Worm (Caenorhabditis elegans) whole organism, young adult: ENCODE data around the gene F54E2.2.

Source experiments
- B0336.3 ChIP-seq: fragments of 200-800 bp; sonication (Bioruptor generic); IDR thresholded peaks from 2 replicates; pipeline ENCODE4 v1.3.6; 2022; ENCODE audit warnings: missing genetic modification characterization, missing compliant biosample characterization
- F55B11.4 ChIP-seq: sonication (generic microtip); optimal IDR thresholded peaks from 2 replicates; lab custom pipeline; 2016; ENCODE audit warnings: missing compliant biosample characterization, missing genetic modification characterization, borderline replicate concordance; ENCODE audit not compliant: insufficient read depth
- Y53G8AR.9 ChIP-seq: fragments of 200-800 bp; sonication (Bioruptor generic); conservative IDR thresholded peaks from 2 replicates; pipeline ENCODE4 v1.3.6; 2022; ENCODE audit warnings: missing genetic modification reagents, missing genetic modification characterization, missing compliant biosample characterization
- dox-1 ChIP-seq: fragments of 200-800 bp; sonication (Bioruptor generic); IDR thresholded peaks from 2 replicates; pipeline ENCODE4 v1.3.6; 2022; ENCODE audit warnings: missing genetic modification reagents, missing genetic modification characterization, missing compliant biosample characterization
- madf-8 ChIP-seq: fragments of 200-800 bp; sonication (Bioruptor generic); conservative IDR thresholded peaks from 2 replicates; pipeline ENCODE4 v1.3.6; 2022; ENCODE audit warnings: missing genetic modification reagents, missing genetic modification characterization, missing compliant biosample characterization
- pha-4 ChIP-seq: fragments of 150-350 bp; sonication (generic microtip); optimal IDR thresholded peaks from 2 replicates; lab custom pipeline; 2014; ENCODE audit warnings: missing biosample characterization, missing genetic modification reagents, missing genetic modification characterization
- rec-8 ChIP-seq, 2 experiments: sonication (generic microtip); optimal IDR thresholded peaks; 2 replicates each; lab custom pipeline; 2016; ENCODE audit warnings: mild to moderate bottlenecking in 2 of 2, missing genetic modification characterization in 2 of 2, missing genetic modification reagents in 2 of 2, missing genotype in 2 of 2, missing biosample characterization in 1 of 2, missing compliant biosample characterization in 1 of 2, moderate library complexity in 1 of 2
- unc-62 ChIP-seq: fragments of 150-350 bp; optimal IDR thresholded peaks from 2 replicates; lab custom pipeline; 2014; ENCODE audit warnings: missing biosample characterization, missing genetic modification reagents, missing genetic modification characterization

DNA sequence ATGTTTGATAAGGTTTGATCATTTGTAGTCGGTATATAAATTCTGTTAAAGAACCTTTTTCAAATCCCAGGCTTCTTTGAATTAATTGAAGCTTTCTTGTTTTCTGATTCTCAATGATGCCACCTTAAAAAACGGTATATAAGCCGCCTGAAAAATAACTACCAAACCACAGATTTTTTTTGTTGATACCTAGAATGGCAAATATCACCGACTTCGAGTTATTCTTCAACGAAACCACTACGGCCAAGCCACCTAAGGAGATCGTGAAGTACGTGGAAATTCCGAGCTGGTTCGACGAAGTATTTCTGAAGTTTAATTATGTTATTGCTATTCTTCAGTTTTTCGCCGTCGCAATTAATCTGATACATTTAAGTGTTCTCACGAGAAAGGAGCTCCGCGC, 34.7 kb downstream of the F54E2.2 start, which contains the start of gene srw-2:
- TF ChIP-seq rec-8 (tag; optimal IDR thresholded peaks at IDR 0.05; lab: Kevin White, UChicago) (no peak), Y53G8AR.9 (GFP tag; lab: Robert Waterston, UW) (no peak), madf-8 (GFP tag; lab: Robert Waterston, UW) (no peak), pha-4 (tag; lab: Kevin White, UChicago) (no peak), F55B11.4 (no peak), unc-62 (GFP tag; lab: Kevin White, UChicago) (no peak), dox-1 (GFP tag; lab: Robert Waterston, UW) (no peak), B0336.3 (no peak)
